Fruit fly (Drosophila melanogaster): ENCODE measurements around the gene CG2528.

Gene CG2528

DNA sequence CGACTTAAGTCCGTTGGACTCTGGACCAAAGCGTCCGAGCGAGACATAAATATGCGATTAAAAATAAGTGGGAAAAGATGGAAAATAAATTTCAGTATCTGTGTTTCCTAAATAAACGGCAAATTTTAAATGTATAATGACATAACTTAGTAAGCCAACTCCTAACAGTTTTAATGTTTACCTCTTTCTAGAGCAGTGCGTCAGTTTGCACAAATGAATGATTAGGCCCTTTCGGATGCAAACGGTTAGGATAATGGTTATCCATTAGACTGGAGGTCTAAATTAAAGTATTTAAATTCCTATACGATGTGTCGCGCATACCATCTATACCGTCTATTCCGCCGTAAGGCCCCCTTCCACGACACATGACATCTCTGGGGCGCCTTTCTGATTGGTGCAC, at the start of gene CG2528:
TSS of gene CG2528 (minus strand) at position 101 of the 400 bp plus-strand sequence.
- TF ChIP-seq Abd-B (GFP tag; optimal IDR thresholded peaks at IDR 0.05), result no peak
- no peak for TF ChIP-seq lola (GFP tag; optimal IDR thresholded peaks at IDR 0.05)
- no peak for TF ChIP-seq br (GFP tag; optimal IDR thresholded peaks at IDR 0.05)
- TF ChIP-seq CrebA (GFP tag; optimal IDR thresholded peaks at IDR 0.05; ENCODE audit: borderline replicate concordance), result no peak
- TF ChIP-seq dl (GFP tag; optimal IDR thresholded peaks at IDR 0.05; ENCODE audit: insufficient read depth in 1 of 2, partially characterized antibody in 2 of 2), result no peak
- TF ChIP-seq pan (optimal IDR thresholded peaks at IDR 0.05), result no peak
- no peak for TF ChIP-seq dmrt93B (GFP tag; optimal IDR thresholded peaks at IDR 0.05)
- TF ChIP-seq GATAd (GFP tag; optimal IDR thresholded peaks at IDR 0.05), result no peak
- no peak for TF ChIP-seq Sp1 (GFP tag; optimal IDR thresholded peaks at IDR 0.05)
- no peak for TF ChIP-seq sv (GFP tag; optimal IDR thresholded peaks at IDR 0.05)
- TF ChIP-seq fru (GFP tag; optimal IDR thresholded peaks at IDR 0.05), result no peak
- TF ChIP-seq Dfd (GFP tag; optimal IDR thresholded peaks at IDR 0.05), result no peak
- no peak for TF ChIP-seq OdsH (GFP tag; optimal IDR thresholded peaks at IDR 0.05)
- no peak for TF ChIP-seq Hr78 (GFP tag; optimal IDR thresholded peaks at IDR 0.05)
- TF ChIP-seq Mio (GFP tag; optimal IDR thresholded peaks at IDR 0.05), result no peak
- no peak for TF ChIP-seq brk (GFP tag; optimal IDR thresholded peaks at IDR 0.05)
- no peak for TF ChIP-seq rgr (GFP tag; optimal IDR thresholded peaks at IDR 0.05)
- no peak for TF ChIP-seq psq (GFP tag; optimal IDR thresholded peaks at IDR 0.05)

- TF ChIP-seq psq (GFP tag; optimal IDR thresholded peaks at IDR 0.05) (no peak), usp (GFP tag; optimal IDR thresholded peaks at IDR 0.05) (no peak), foxo (GFP tag; optimal IDR thresholded peaks at IDR 0.05) (no peak), pan (optimal IDR thresholded peaks at IDR 0.05) (no peak), GATAd (GFP tag; optimal IDR thresholded peaks at IDR 0.05) (no peak)
These were observed 44.8 kb upstream of the CG2528 start, which contains the start of gene Grl40a for dm6 chr2L:22037560-22037959. Grl40a (plus strand) TSS chr2L:22037860.

DNA sequence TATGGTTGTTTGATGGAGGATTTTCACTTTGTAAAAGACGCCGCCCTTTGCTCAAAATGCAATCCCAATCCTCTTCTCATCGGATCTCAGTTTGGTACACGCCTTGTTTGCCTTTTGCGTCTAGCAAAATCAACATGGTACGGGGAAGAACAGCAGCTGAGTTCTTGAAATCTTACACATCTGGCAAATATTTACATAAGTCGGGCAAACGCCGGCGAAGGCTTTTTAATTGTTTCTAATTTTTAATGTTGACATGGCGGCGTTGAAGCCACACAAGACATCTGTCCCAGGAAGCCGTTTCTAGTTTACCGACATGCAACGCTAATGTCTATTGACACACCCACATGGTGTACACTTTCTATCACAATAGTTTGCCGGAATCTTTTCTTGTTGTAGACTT, 44.1 kb upstream of the CG2528 start:
- TF ChIP-seq jim (GFP tag; optimal IDR thresholded peaks at IDR 0.05) (no peak), Hr83 (GFP tag; optimal IDR thresholded peaks at IDR 0.05; ENCODE audit: poor library complexity, severe bottlenecking) (no peak), rgr (GFP tag; optimal IDR thresholded peaks at IDR 0.05) (no peak), fru (GFP tag; optimal IDR thresholded peaks at IDR 0.05) (no peak), dmrt93B (GFP tag; optimal IDR thresholded peaks at IDR 0.05) (no peak), CG9705 (GFP tag; optimal IDR thresholded peaks at IDR 0.05) (no peak), Mio (GFP tag; optimal IDR thresholded peaks at IDR 0.05) (no peak), psq (GFP tag; optimal IDR thresholded peaks at IDR 0.05) (no peak), dsf (GFP tag; optimal IDR thresholded peaks at IDR 0.05; ENCODE audit: borderline replicate concordance) (no peak), Rel (GFP tag; optimal IDR thresholded peaks at IDR 0.05) (no peak), Rel (tag; optimal IDR thresholded peaks at IDR 0.05) (no peak), Sp1 (GFP tag; optimal IDR thresholded peaks at IDR 0.05) (no peak)

dm6 chr2L:22024362-22024761, 31.6 kb upstream of the CG2528 start:
- TF ChIP-seq dl (GFP tag; optimal IDR thresholded peaks at IDR 0.05; ENCODE audit: insufficient read depth in 1 of 2, partially characterized antibody in 2 of 2) (peak; percentile 21 to 29), psq (GFP tag; optimal IDR thresholded peaks at IDR 0.05) (peak; percentile 44), Dif (GFP tag; optimal IDR thresholded peaks at IDR 0.05; ENCODE audit: partially characterized antibody) (peak; percentile 74), CG9705 (GFP tag; optimal IDR thresholded peaks at IDR 0.05) (no peak), Dfd (GFP tag; optimal IDR thresholded peaks at IDR 0.05) (no peak), Vsx2 (GFP tag; optimal IDR thresholded peaks at IDR 0.05; ENCODE audit: partially characterized antibody) (peak; percentile 83), sv (GFP tag; optimal IDR thresholded peaks at IDR 0.05) (no peak)

- TF ChIP-seq Mio (GFP tag; optimal IDR thresholded peaks at IDR 0.05) (no peak), Sp1 (GFP tag; optimal IDR thresholded peaks at IDR 0.05) (no peak), OdsH (GFP tag; optimal IDR thresholded peaks at IDR 0.05) (no peak), Hr83 (GFP tag; optimal IDR thresholded peaks at IDR 0.05; ENCODE audit: poor library complexity, severe bottlenecking) (peak; percentile 87), Hnf4 (GFP tag; optimal IDR thresholded peaks at IDR 0.05) (peak; percentile 14), Vsx2 (GFP tag; optimal IDR thresholded peaks at IDR 0.05; ENCODE audit: partially characterized antibody) (peak; percentile 88), br (GFP tag; optimal IDR thresholded peaks at IDR 0.05) (no peak), dmrt93B (GFP tag; optimal IDR thresholded peaks at IDR 0.05) (no peak), psq (GFP tag; optimal IDR thresholded peaks at IDR 0.05) (peak; percentile 15), Jra (GFP tag; optimal IDR thresholded peaks at IDR 0.05) (peak; percentile 69), CrebA (GFP tag; optimal IDR thresholded peaks at IDR 0.05; ENCODE audit: borderline replicate concordance) (peak; percentile 65), rgr (GFP tag; optimal IDR thresholded peaks at IDR 0.05) (peak; percentile 9), brk (GFP tag; optimal IDR thresholded peaks at IDR 0.05) (peak; percentile 25), Hr78 (GFP tag; optimal IDR thresholded peaks at IDR 0.05) (no peak), Dif (GFP tag; optimal IDR thresholded peaks at IDR 0.05; ENCODE audit: partially characterized antibody) (peak; percentile 97), woc (GFP tag; optimal IDR thresholded peaks at IDR 0.05) (no peak), dl (GFP tag; optimal IDR thresholded peaks at IDR 0.05; ENCODE audit: insufficient read depth in 1 of 2, partially characterized antibody in 2 of 2) (peak; percentile 91 to 93), h (GFP tag; optimal IDR thresholded peaks at IDR 0.05) (peak; percentile 43), HLH106 (tag; optimal IDR thresholded peaks at IDR 0.05) (no peak)
These were observed 26.1 kb upstream of the CG2528 start, which contains the start of gene tio for dm6 chr2L:22018861-22019270. tio (plus strand) TSS chr2L:22019208.

All from whole organism, wandering third instar larva.